Worm (Caenorhabditis elegans) whole organism, late embryonic: ENCODE data around the gene C10G8.4.

ENCODE experiments used
- C08G9.2 ChIP-seq: sonication (generic microtip); optimal IDR thresholded peaks from 2 replicates; lab custom pipeline; 2016; ENCODE audit warnings: mild to moderate bottlenecking, missing genetic modification characterization, moderate library complexity, missing compliant biosample characterization
- dve-1 ChIP-seq: sonication (generic microtip); optimal IDR thresholded peaks from 2 replicates; lab custom pipeline; 2017; ENCODE audit warnings: antibody characterized with exemption, mild to moderate bottlenecking, missing genetic modification characterization, missing compliant biosample characterization

DNA sequence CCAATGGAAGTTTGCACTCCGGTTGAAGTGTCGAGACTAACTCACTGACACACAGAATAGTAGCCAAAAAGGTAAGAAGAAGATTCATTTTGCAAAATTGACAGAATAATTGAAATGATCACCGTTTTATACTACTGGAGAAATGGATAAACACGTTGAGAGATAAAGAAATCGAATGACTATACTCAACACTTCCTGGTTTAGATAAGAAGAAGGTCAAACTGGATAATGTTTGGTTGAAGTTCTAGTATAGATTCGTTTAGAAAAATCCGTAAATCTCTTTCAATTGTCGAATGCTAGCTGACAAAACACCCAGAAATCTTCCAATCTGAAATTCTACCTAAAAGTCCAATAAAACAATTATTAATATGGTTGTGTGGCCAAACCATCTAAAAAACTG is 24.5 kb upstream of the C10G8.4 start, which contains the start of gene Y49G5A.1:
- no peak for TF ChIP-seq dve-1
- TF ChIP-seq C08G9.2 (tag; lab: Kevin White, UChicago) = no peak
